Worm (Caenorhabditis elegans): ENCODE results near the gene ZC190.5.

DNA sequence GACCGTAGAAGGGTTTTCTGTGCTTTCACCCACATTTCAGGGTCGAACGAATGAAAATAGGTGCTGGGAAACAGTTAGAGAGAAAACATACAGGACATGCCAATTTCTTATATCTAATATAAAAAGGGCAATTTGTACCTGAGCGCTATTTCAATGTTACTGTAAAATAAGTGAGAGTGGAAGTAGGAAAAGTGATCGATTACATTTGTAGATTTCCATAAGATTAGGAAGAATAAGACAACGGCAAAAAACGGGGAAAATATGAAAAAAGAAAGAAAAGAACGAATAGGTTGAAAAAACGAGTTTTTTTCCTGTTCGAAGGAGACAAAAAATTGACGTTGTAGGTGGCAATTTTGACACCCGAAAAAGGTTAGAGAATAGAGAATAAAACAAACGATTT is 5.2 kb downstream of the ZC190.5 start:
- TF ChIP-seq sox-2 (GFP tag; IDR thresholded peaks at IDR 0.05) = no peak
- TF ChIP-seq elt-4 (tag; optimal IDR thresholded peaks at IDR 0.05) = no peak
- TF ChIP-seq hlh-30 (tag; optimal IDR thresholded peaks at IDR 0.05; ENCODE audit: insufficient read depth) = no peak
- no peak for TF ChIP-seq ceh-6 (GFP tag; optimal IDR thresholded peaks at IDR 0.05)
- no peak for TF ChIP-seq pha-4 (tag; optimal IDR thresholded peaks at IDR 0.05)
- no peak for TF ChIP-seq ama-1 (optimal IDR thresholded peaks at IDR 0.05)
- no peak for TF ChIP-seq F13H6.1 (tag; optimal IDR thresholded peaks at IDR 0.05)
- TF ChIP-seq elt-2 (tag; optimal IDR thresholded peaks at IDR 0.05) = no peak
- TF ChIP-seq ets-4 (tag; optimal IDR thresholded peaks at IDR 0.05) = no peak
- no peak for TF ChIP-seq ceh-45 (GFP tag; IDR thresholded peaks at IDR 0.05)
